Worm (Caenorhabditis elegans) whole organism, late embryonic: ENCODE measurements around the gene pqn-32.

Experiments
- dmd-4 ChIP-seq: sonication (generic microtip); optimal IDR thresholded peaks from 2 replicates; lab custom pipeline; 2016; ENCODE audit warnings: borderline replicate concordance, missing genetic modification characterization, missing compliant biosample characterization
- nfya-1 ChIP-seq: sonication (generic microtip); optimal IDR thresholded peaks from 2 replicates; lab custom pipeline; 2017; ENCODE audit warnings: missing genetic modification characterization, mild to moderate bottlenecking, missing compliant biosample characterization, antibody characterized with exemption, moderate library complexity
- pha-4 ChIP-seq: fragments of 150-350 bp; optimal IDR thresholded peaks from 2 replicates; lab custom pipeline; 2018; ENCODE audit warnings: missing biosample characterization, missing genetic modification reagents, missing genetic modification characterization

- no peak for TF ChIP-seq pha-4 (tag; lab: Kevin White, UChicago)
- TF ChIP-seq dmd-4 (tag; lab: Kevin White, UChicago), result no peak
- TF ChIP-seq nfya-1 (tag; lab: Kevin White, UChicago), result no peak
Observed at ce11 chrII:13065251-13065650, 42.6 kb upstream of the pqn-32 start.
